Worm (Caenorhabditis elegans): ENCODE data around the gene nsph-4.2.
"Not testable (repeated sequence)": the region's sequence is repeated elsewhere in the genome, so short reads cannot be mapped to it uniquely, and the experiment has no call there.

- not testable (repeated sequence) for TF ChIP-seq mab-5, snpc-4 (tag; optimal IDR thresholded peaks at IDR 0.05)
Observed at ce11 chrIV:5258385-5258784, 39.8 kb downstream of the nsph-4.2 start, which contains the start of gene ttbk-2.1.
